Worm (Caenorhabditis elegans) whole organism, mixed stage, embryonic: ENCODE measurements around the gene M110.8.

Source experiments
- ceh-43 ChIP-seq: fragments of 200-800 bp; sonication (Bioruptor generic); optimal IDR thresholded peaks from 2 replicates; lab custom pipeline; 2018; ENCODE audit warnings: mild to moderate bottlenecking, missing genetic modification characterization, moderate library complexity, missing compliant biosample characterization
- ceh-83 ChIP-seq: fragments of 200-800 bp; sonication (Bioruptor generic); optimal IDR thresholded peaks from 2 replicates; lab custom pipeline; 2018; ENCODE audit warnings: mild to moderate bottlenecking, missing genetic modification characterization, missing compliant biosample characterization
- ces-1 ChIP-seq: fragments of 150-350 bp; optimal IDR thresholded peaks from 2 replicates; lab custom pipeline; 2014; ENCODE audit warnings: missing biosample characterization, missing genetic modification reagents, missing genetic modification characterization
- elt-1 ChIP-seq: sonication (generic microtip); optimal IDR thresholded peaks from 2 replicates; lab custom pipeline; 2017; ENCODE audit warnings: missing genetic modification characterization, mild to moderate bottlenecking, missing compliant biosample characterization, antibody characterized with exemption, moderate library complexity, borderline replicate concordance; ENCODE audit not compliant: insufficient read depth
- lin-13 ChIP-seq: fragments of 150-350 bp; optimal IDR thresholded peaks from 2 replicates; lab custom pipeline; 2014; ENCODE audit warnings: missing biosample characterization, missing genetic modification characterization
- lsy-2 ChIP-seq: fragments of 150-350 bp; optimal IDR thresholded peaks from 2 replicates; lab custom pipeline; 2014; ENCODE audit warnings: missing biosample characterization, missing genetic modification characterization
- nhr-76 ChIP-seq: sonication (generic microtip); optimal IDR thresholded peaks from 2 replicates; lab custom pipeline; 2017; ENCODE audit warnings: missing biosample characterization, missing genetic modification characterization
- pha-4 ChIP-seq: fragments of 150-350 bp; optimal IDR thresholded peaks from 2 replicates; lab custom pipeline; 2018; ENCODE audit warnings: missing biosample characterization, missing genetic modification reagents, missing genetic modification characterization
- snpc-4 ChIP-seq: fragments of 150-350 bp; optimal IDR thresholded peaks from 2 replicates; lab custom pipeline; 2014; ENCODE audit warnings: missing biosample characterization, missing genetic modification characterization
- sptf-1 ChIP-seq: sonication (generic microtip); optimal IDR thresholded peaks from 2 replicates; lab custom pipeline; 2017; ENCODE audit warnings: mild to moderate bottlenecking, missing genetic modification characterization, moderate library complexity, missing compliant biosample characterization
- unc-62 ChIP-seq: fragments of 150-350 bp; optimal IDR thresholded peaks from 2 replicates; lab custom pipeline; 2014; ENCODE audit warnings: missing biosample characterization, missing genetic modification reagents, missing genetic modification characterization
- zip-8 ChIP-seq: fragments of 150-350 bp; optimal IDR thresholded peaks from 2 replicates; lab custom pipeline; 2014; ENCODE audit warnings: missing biosample characterization, missing genetic modification characterization

- TF ChIP-seq elt-1: no peak
- no peak for TF ChIP-seq lin-13 (tag; lab: Kevin White, UChicago)
- no peak for TF ChIP-seq pha-4 (tag; lab: Kevin White, UChicago)
- TF ChIP-seq sptf-1 (tag; lab: Kevin White, UChicago): no peak
- TF ChIP-seq snpc-4 (tag; lab: Kevin White, UChicago): no peak
- TF ChIP-seq nhr-76 (tag; lab: Kevin White, UChicago): no peak
- no peak for TF ChIP-seq ceh-83 (GFP tag; lab: Kevin White, UChicago)
- no peak for TF ChIP-seq zip-8
- TF ChIP-seq ceh-43 (GFP tag; lab: Kevin White, UChicago): no peak
- no peak for TF ChIP-seq lsy-2 (tag; lab: Kevin White, UChicago)
- TF ChIP-seq ces-1 (GFP tag; lab: Kevin White, UChicago): no peak
- no peak for TF ChIP-seq unc-62 (GFP tag; lab: Kevin White, UChicago)
These were observed 17.1 kb upstream of the M110.8 start for ce11 chrII:8226475-8226874.
